Fruit fly (Drosophila melanogaster) whole organism, pupa: Measurements from ENCODE around the gene Ubi-p63E.

Source experiments
- CG10348 ChIP-seq: fragments of 200-800 bp; sonication (Bioruptor generic); IDR thresholded peaks from 2 replicates; pipeline ENCODE4 v1.3.6; 2022; ENCODE audit warnings: missing biosample characterization, missing genetic modification characterization
- CG12605 ChIP-seq: fragments of 200-800 bp; sonication (Bioruptor generic); IDR thresholded peaks from 2 replicates; pipeline ENCODE4 v1.3.6; 2022; ENCODE audit warnings: missing biosample characterization, missing genetic modification characterization
- CG13204 ChIP-seq: fragments of 200-800 bp; sonication (Bioruptor generic); optimal IDR thresholded peaks from 2 replicates; lab custom pipeline; 2018; ENCODE audit warnings: missing biosample characterization, mild to moderate bottlenecking, missing genetic modification characterization, moderate library complexity
- CG14655 ChIP-seq: fragments of 200-800 bp; sonication (Bioruptor generic); optimal IDR thresholded peaks from 3 replicates; lab custom pipeline; 2017; ENCODE audit warnings: mild to moderate bottlenecking, missing biosample characterization, missing genetic modification reagents, missing genetic modification characterization
- CG15710 ChIP-seq: fragments of 200-800 bp; sonication (Bioruptor generic); optimal IDR thresholded peaks from 2 replicates; lab custom pipeline; 2018; ENCODE audit warnings: missing biosample characterization, mild to moderate bottlenecking, missing genetic modification characterization, moderate library complexity
- CG17806 ChIP-seq: fragments of 200-800 bp; sonication (Bioruptor generic); optimal IDR thresholded peaks from 2 replicates; lab custom pipeline; 2018; ENCODE audit warnings: missing biosample characterization, mild to moderate bottlenecking, missing genetic modification characterization, moderate library complexity
- CG32121 ChIP-seq: fragments of 200-800 bp; sonication (Bioruptor generic); IDR thresholded peaks from 2 replicates; pipeline ENCODE4 v1.3.6; 2022; ENCODE audit warnings: missing biosample characterization, missing genetic modification characterization
- CG34367 ChIP-seq: fragments of 200-800 bp; sonication (Bioruptor generic); optimal IDR thresholded peaks from 2 replicates; lab custom pipeline; 2018; ENCODE audit warnings: missing biosample characterization, mild to moderate bottlenecking, missing genetic modification characterization
- CG4496 ChIP-seq: fragments of 200-800 bp; sonication (Bioruptor generic); IDR thresholded peaks from 3 replicates; pipeline ENCODE4 v1.3.6; 2022; ENCODE audit warnings: missing biosample characterization, missing genetic modification characterization
- CG8159 ChIP-seq: fragments of 200-800 bp; sonication (Bioruptor generic); optimal IDR thresholded peaks from 3 replicates; lab custom pipeline; 2018; ENCODE audit warnings: missing biosample characterization, mild to moderate bottlenecking, missing genetic modification characterization, moderate library complexity
- CG8301 ChIP-seq: fragments of 200-800 bp; sonication (Bioruptor generic); optimal IDR thresholded peaks from 2 replicates; lab custom pipeline; 2018; ENCODE audit warnings: missing biosample characterization, mild to moderate bottlenecking, missing genetic modification characterization
- CG9948 ChIP-seq: fragments of 200-800 bp; sonication (Bioruptor generic); optimal IDR thresholded peaks from 2 replicates; lab custom pipeline; 2018; ENCODE audit warnings: missing biosample characterization, mild to moderate bottlenecking, missing genetic modification characterization, moderate library complexity
- D1 ChIP-seq: fragments of 200-800 bp; sonication (Bioruptor generic); optimal IDR thresholded peaks from 2 replicates; lab custom pipeline; 2018; ENCODE audit warnings: missing biosample characterization, mild to moderate bottlenecking, missing genetic modification characterization, moderate library complexity
- EcR ChIP-seq: fragments of 200-800 bp; sonication (Bioruptor generic); optimal IDR thresholded peaks from 3 replicates; lab custom pipeline; 2019; ENCODE audit warnings: missing biosample characterization, missing genetic modification characterization, mild to moderate bottlenecking, moderate library complexity, missing genetic modification reagents
- Ets98B ChIP-seq: fragments of 200-800 bp; sonication (Bioruptor generic); IDR thresholded peaks from 2 replicates; pipeline ENCODE4 v1.3.6; 2022; ENCODE audit warnings: missing biosample characterization, missing genetic modification characterization
- Pif1A ChIP-seq: fragments of 200-800 bp; sonication (Bioruptor generic); optimal IDR thresholded peaks from 3 replicates; lab custom pipeline; 2016; ENCODE audit warnings: missing biosample characterization, missing genetic modification characterization
- Pif1B ChIP-seq: fragments of 200-800 bp; sonication (Bioruptor generic); optimal IDR thresholded peaks from 3 replicates; lab custom pipeline; 2016; ENCODE audit warnings: missing biosample characterization, missing genetic modification characterization
- Snoo ChIP-seq: fragments of 200-800 bp; sonication (Bioruptor generic); optimal IDR thresholded peaks from 3 replicates; lab custom pipeline; 2017; ENCODE audit warnings: missing biosample characterization, mild to moderate bottlenecking, missing genetic modification characterization, inconsistent platforms
- fd96Ca ChIP-seq: fragments of 200-800 bp; sonication (Bioruptor generic); IDR thresholded peaks from 3 replicates; pipeline ENCODE4 v1.3.6; 2022; ENCODE audit warnings: missing biosample characterization, missing genetic modification characterization
- gl ChIP-seq: fragments of 200-800 bp; sonication (Bioruptor generic); optimal IDR thresholded peaks from 2 replicates; lab custom pipeline; 2018; ENCODE audit warnings: missing biosample characterization, mild to moderate bottlenecking, missing genetic modification characterization
- rn ChIP-seq: fragments of 200-800 bp; sonication (Bioruptor generic); IDR thresholded peaks from 2 replicates; pipeline ENCODE4 v1.3.6; 2022; ENCODE audit warnings: missing biosample characterization, missing genetic modification characterization

Ubi-p63E gene

dm6 chr3L:3878734-3879310 lies 24.2 kb downstream of the Ubi-p63E start:
- TF ChIP-seq Pif1B (GFP tag; lab: Kevin White, UChicago) (peak; percentile 78), D1 (tag; lab: Kevin White, UChicago) (peak; percentile 16), CG10348 (GFP tag; lab: Robert Waterston, UW) (no peak), CG34367 (peak; percentile 65), Ets98B (GFP tag; lab: Robert Waterston, UW) (peak; percentile 92), CG32121 (GFP tag; lab: Robert Waterston, UW) (peak; percentile 92), CG17806 (tag; lab: Kevin White, UChicago) (peak; percentile 64), CG4496 (GFP tag; lab: Robert Waterston, UW) (peak; percentile 94), CG9948 (tag; lab: Kevin White, UChicago) (peak; percentile 53), fd96Ca (GFP tag; lab: Robert Waterston, UW) (peak; percentile 90), Pif1A (GFP tag; lab: Kevin White, UChicago) (peak; percentile 85), rn (GFP tag; lab: Robert Waterston, UW) (peak; percentile 80), CG8301 (tag; lab: Kevin White, UChicago) (peak; percentile 56), CG14655 (GFP tag; lab: Kevin White, UChicago) (peak; percentile 71), CG13204 (GFP tag; lab: Kevin White, UChicago) (peak; percentile 77), EcR (GFP tag; lab: Kevin White, UChicago) (no peak), Snoo (tag; lab: Kevin White, UChicago) (peak; percentile 76), gl (tag; lab: Kevin White, UChicago) (peak; percentile 91), CG15710 (tag; lab: Kevin White, UChicago) (peak; percentile 69), CG12605 (GFP tag; lab: Robert Waterston, UW) (peak; percentile 98), CG8159 (peak; percentile 71)
- TF ChIP-seq, all 21 proteins: peak for 19

- no peak for TF ChIP-seq fd96Ca (GFP tag; lab: Robert Waterston, UW)
- TF ChIP-seq CG4496 (GFP tag; lab: Robert Waterston, UW) = 0 out of 3 replicates have a peak, but pooled peaks have one; percentile 27
Observed at dm6 chr3L:3876861-3877260, 26.1 kb downstream of the Ubi-p63E start.

- TF ChIP-seq CG32121 (GFP tag; lab: Robert Waterston, UW) = no peak
- TF ChIP-seq CG8159 = no peak
- TF ChIP-seq CG15710 (tag; lab: Kevin White, UChicago) = no peak
- TF ChIP-seq Pif1B (GFP tag; lab: Kevin White, UChicago) = no peak
- TF ChIP-seq Snoo (tag; lab: Kevin White, UChicago) = no peak
- no peak for TF ChIP-seq CG9948 (tag; lab: Kevin White, UChicago)
- TF ChIP-seq fd96Ca (GFP tag; lab: Robert Waterston, UW) = no peak
Observed at dm6 chr3L:3875996-3876395, 27.0 kb downstream of the Ubi-p63E start.

- TF ChIP-seq Pif1B (GFP tag; lab: Kevin White, UChicago) (no peak), CG8301 (tag; lab: Kevin White, UChicago) (no peak), CG32121 (GFP tag; lab: Robert Waterston, UW) (no peak), Ets98B (GFP tag; lab: Robert Waterston, UW) (no peak), CG9948 (tag; lab: Kevin White, UChicago) (no peak), gl (tag; lab: Kevin White, UChicago) (no peak), Pif1A (GFP tag; lab: Kevin White, UChicago) (no peak), Snoo (tag; lab: Kevin White, UChicago) (no peak), CG17806 (tag; lab: Kevin White, UChicago) (no peak), rn (GFP tag; lab: Robert Waterston, UW) (no peak), CG10348 (GFP tag; lab: Robert Waterston, UW) (no peak), D1 (tag; lab: Kevin White, UChicago) (no peak), CG8159 (no peak), CG4496 (GFP tag; lab: Robert Waterston, UW) (no peak), CG14655 (GFP tag; lab: Kevin White, UChicago) (no peak)
Observed at dm6 chr3L:3875004-3875403, 28.0 kb downstream of the Ubi-p63E start.

dm6 chr3L:3873094-3873493 lies 29.9 kb downstream of the Ubi-p63E start:
- TF ChIP-seq CG8301 (tag; lab: Kevin White, UChicago) = no peak
- TF ChIP-seq CG9948 (tag; lab: Kevin White, UChicago) = no peak
- no peak for TF ChIP-seq CG8159
- TF ChIP-seq rn (GFP tag; lab: Robert Waterston, UW) = no peak
- no peak for TF ChIP-seq Snoo (tag; lab: Kevin White, UChicago)
- no peak for TF ChIP-seq CG15710 (tag; lab: Kevin White, UChicago)
- TF ChIP-seq EcR (GFP tag; lab: Kevin White, UChicago) = no peak
- no peak for TF ChIP-seq Pif1A (GFP tag; lab: Kevin White, UChicago)
- TF ChIP-seq fd96Ca (GFP tag; lab: Robert Waterston, UW) = no peak
- TF ChIP-seq CG10348 (GFP tag; lab: Robert Waterston, UW) = no peak
- no peak for TF ChIP-seq CG12605 (GFP tag; lab: Robert Waterston, UW)
- no peak for TF ChIP-seq CG13204 (GFP tag; lab: Kevin White, UChicago)
- no peak for TF ChIP-seq Ets98B (GFP tag; lab: Robert Waterston, UW)
- no peak for TF ChIP-seq CG34367
- no peak for TF ChIP-seq D1 (tag; lab: Kevin White, UChicago)
- no peak for TF ChIP-seq CG14655 (GFP tag; lab: Kevin White, UChicago)
- TF ChIP-seq, all 21 proteins: peak for 0

dm6 chr3L:3871284-3871683 lies 31.7 kb downstream of the Ubi-p63E start:
- TF ChIP-seq CG15710 (tag; lab: Kevin White, UChicago) = no peak
- no peak for TF ChIP-seq CG13204 (GFP tag; lab: Kevin White, UChicago)
- 0 out of 3 replicates have a peak, but pooled peaks have one; percentile 10 for TF ChIP-seq CG4496 (GFP tag; lab: Robert Waterston, UW)
